Fruit fly (Drosophila melanogaster): ENCODE data around the gene CG31091.
A peak's percentile ranks its signal among the peaks of the same experiment; 100 is the strongest.

Gene CG31091

dm6 chr3R:25888307-25889075 lies 11.2 kb upstream of the CG31091 start, which contains the start of gene Lnk (continued):
- peak; percentile 98 for TF ChIP-seq pzg (GFP tag; optimal IDR thresholded peaks at IDR 0.05)
- peak; percentile 76 for TF ChIP-seq CG15514 (GFP tag; optimal IDR thresholded peaks at IDR 0.05)
- peak; percentile 50 for TF ChIP-seq CG10543 (GFP tag; optimal IDR thresholded peaks at IDR 0.05)
- TF ChIP-seq CoRest (tag; optimal IDR thresholded peaks at IDR 0.05): peak; percentile 39
- TF ChIP-seq tgo (GFP tag; IDR thresholded peaks at IDR 0.05): no peak
- TF ChIP-seq Gug (GFP tag; IDR thresholded peaks at IDR 0.05): no peak
- TF ChIP-seq CG10979 (tag; optimal IDR thresholded peaks at IDR 0.05): peak; percentile 7
- TF ChIP-seq CG8359 (GFP tag; optimal IDR thresholded peaks at IDR 0.05; ENCODE audit: borderline replicate concordance): no peak
- TF ChIP-seq CG2120 (GFP tag; optimal IDR thresholded peaks at IDR 0.05): peak; percentile 53
- TF ChIP-seq jing (GFP tag; optimal IDR thresholded peaks at IDR 0.05): no peak
- no peak for TF ChIP-seq danr (GFP tag; IDR thresholded peaks at IDR 0.05)
- no peak for TF ChIP-seq ash1 (GFP tag; optimal IDR thresholded peaks at IDR 0.05)
- peak; percentile 96 for TF ChIP-seq Bgb (GFP tag; IDR thresholded peaks at IDR 0.05; ENCODE audit: partially characterized antibody)
- peak; percentile 47 for TF ChIP-seq Myb (GFP tag; optimal IDR thresholded peaks at IDR 0.05)
- peak; percentile 97 for TF ChIP-seq amos (GFP tag; IDR thresholded peaks at IDR 0.05; ENCODE audit: partially characterized antibody)
- TF ChIP-seq wor (GFP tag; IDR thresholded peaks at IDR 0.05): no peak
- TF ChIP-seq ken (GFP tag; IDR thresholded peaks at IDR 0.05): no peak
- TF ChIP-seq BEAF-32 (GFP tag; optimal IDR thresholded peaks at IDR 0.05): peak; percentile 96
- TF ChIP-seq CG4730 (GFP tag; IDR thresholded peaks at IDR 0.05): no peak
- TF ChIP-seq zfh2 (GFP tag; optimal IDR thresholded peaks at IDR 0.05): no peak
- TF ChIP-seq shn (GFP tag; optimal IDR thresholded peaks at IDR 0.05): peak; percentile 18
- peak; percentile 52 for TF ChIP-seq phol (tag; optimal IDR thresholded peaks at IDR 0.05)
- TF ChIP-seq CG4360 (GFP tag; IDR thresholded peaks at IDR 0.05): peak; percentile 34; the same call in 1 of the 2 replicates
- no peak for TF ChIP-seq Hey (tag; optimal IDR thresholded peaks at IDR 0.05)
- peak; percentile 23 for TF ChIP-seq mirr (GFP tag; optimal IDR thresholded peaks at IDR 0.05)
- TF ChIP-seq Mrtf (GFP tag; IDR thresholded peaks at IDR 0.05): no peak
- TF ChIP-seq CG17912 (GFP tag; optimal IDR thresholded peaks at IDR 0.05): peak; percentile 18
- no peak for TF ChIP-seq gcm (GFP tag; optimal IDR thresholded peaks at IDR 0.05)
- TF ChIP-seq Taf1 (GFP tag; IDR thresholded peaks at IDR 0.05): no peak
- TF ChIP-seq fd64A (GFP tag; optimal IDR thresholded peaks at IDR 0.05): no peak
- peak; percentile 51 for TF ChIP-seq stwl (tag; optimal IDR thresholded peaks at IDR 0.05)
- no peak for TF ChIP-seq CG4820 (GFP tag; optimal IDR thresholded peaks at IDR 0.05)
- TF ChIP-seq tna (GFP tag; IDR thresholded peaks at IDR 0.05; ENCODE audit: partially characterized antibody): peak; percentile 81
- TF ChIP-seq CG12071 (GFP tag; optimal IDR thresholded peaks at IDR 0.05): no peak
- no peak for TF ChIP-seq run (tag; optimal IDR thresholded peaks at IDR 0.05)
- TF ChIP-seq CG3407 (GFP tag; optimal IDR thresholded peaks at IDR 0.05): no peak
- no peak for TF ChIP-seq Bdp1 (GFP tag; optimal IDR thresholded peaks at IDR 0.05)
- peak; percentile 14 for TF ChIP-seq sqz (GFP tag; optimal IDR thresholded peaks at IDR 0.05)
- TF ChIP-seq zen (tag; optimal IDR thresholded peaks at IDR 0.05): peak; percentile 30
- no peak for TF ChIP-seq CG6654 (GFP tag; optimal IDR thresholded peaks at IDR 0.05)
- TF ChIP-seq CG13287 (GFP tag; IDR thresholded peaks at IDR 0.05; ENCODE audit: partially characterized antibody): peak; percentile 91
- TF ChIP-seq hb (GFP tag; IDR thresholded peaks at IDR 0.05; ENCODE audit: partially characterized antibody): peak; percentile 83
- peak; percentile 44; the same call in 1 of the 2 replicates for TF ChIP-seq aop (GFP tag; IDR thresholded peaks at IDR 0.05)
- TF ChIP-seq Fer3 (tag; optimal IDR thresholded peaks at IDR 0.05): peak; percentile 25
- peak; percentile 11 for TF ChIP-seq Dek (tag; optimal IDR thresholded peaks at IDR 0.05)
- TF ChIP-seq pita (GFP tag; optimal IDR thresholded peaks at IDR 0.05): peak; percentile 98
- TF ChIP-seq CG1603 (tag; optimal IDR thresholded peaks at IDR 0.05): peak; percentile 83
- no peak for TF ChIP-seq CG43689 (GFP tag; IDR thresholded peaks at IDR 0.05)
- no peak for TF ChIP-seq h (optimal IDR thresholded peaks at IDR 0.05)
